Worm (Caenorhabditis elegans) whole organism, L2 larva: ENCODE results near the gene dhs-23.

Source experiments
- R02D3.7 ChIP-seq: fragments of 150-350 bp; optimal IDR thresholded peaks from 2 replicates; lab custom pipeline; 2014; ENCODE audit warnings: missing biosample characterization, missing genetic modification characterization
- dmd-4 ChIP-seq: sonication (generic microtip); optimal IDR thresholded peaks from 2 replicates; lab custom pipeline; 2017; ENCODE audit warnings: missing biosample characterization, missing genetic modification characterization
- nhr-12 ChIP-seq: fragments of 150-350 bp; optimal IDR thresholded peaks from 2 replicates; lab custom pipeline; 2014; ENCODE audit warnings: missing biosample characterization, missing genetic modification characterization
- nhr-25 ChIP-seq: fragments of 150-350 bp; sonication (generic microtip); optimal IDR thresholded peaks from 3 replicates; lab custom pipeline; 2014; ENCODE audit warnings: missing biosample characterization, missing genetic modification characterization
- skn-1 ChIP-seq: sonication (generic microtip); optimal IDR thresholded peaks from 2 replicates; lab custom pipeline; 2017; ENCODE audit warnings: missing biosample characterization, missing genetic modification characterization
- unc-62 ChIP-seq: fragments of 150-350 bp; optimal IDR thresholded peaks from 2 replicates; lab custom pipeline; 2014; ENCODE audit warnings: missing biosample characterization, missing genetic modification reagents, missing genetic modification characterization

DNA sequence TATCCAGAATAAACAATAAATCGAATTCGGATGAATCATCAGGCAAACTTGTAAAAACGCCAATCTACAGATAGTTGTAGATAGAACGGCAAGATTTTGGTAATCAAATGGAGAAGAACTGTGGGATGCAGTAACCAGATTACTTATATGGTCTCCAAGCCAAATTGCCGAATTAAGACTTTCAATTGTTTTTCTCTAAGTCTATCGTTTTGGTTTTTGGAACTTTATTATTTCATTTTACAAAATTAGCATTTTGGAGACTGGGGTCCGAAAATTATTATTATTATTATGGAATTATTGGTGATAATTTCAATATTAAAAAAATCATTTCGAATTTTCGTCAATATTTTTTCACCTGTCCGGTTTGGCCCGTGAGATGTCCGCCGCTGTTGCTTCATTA, 41.7 kb upstream of the dhs-23 start, which contains the start of gene clec-228:
- TF ChIP-seq skn-1 (tag; lab: Kevin White, UChicago) (no peak), nhr-25 (tag; lab: Kevin White, UChicago) (no peak), nhr-12 (no peak), dmd-4 (no peak), unc-62 (GFP tag; lab: Kevin White, UChicago) (no peak), R02D3.7 (tag; lab: Kevin White, UChicago) (no peak)
